Worm (Caenorhabditis elegans): Measurements from ENCODE around the gene mct-4.

mct-4 gene

ce11 chrX:4914464-4914863 is 15.1 kb downstream of the mct-4 start:
- no peak for TF ChIP-seq sptf-2 (GFP tag; optimal IDR thresholded peaks at IDR 0.05)
- TF ChIP-seq tlf-1 (GFP tag; optimal IDR thresholded peaks at IDR 0.05): no peak
- no peak for TF ChIP-seq nhr-179 (tag; optimal IDR thresholded peaks at IDR 0.05)
- TF ChIP-seq die-1 (tag; optimal IDR thresholded peaks at IDR 0.05): no peak
- no peak for TF ChIP-seq zfh-2 (GFP tag; conservative IDR thresholded peaks at IDR 0.05)
- no peak for TF ChIP-seq egl-18 (GFP tag; IDR thresholded peaks at IDR 0.05)
- TF ChIP-seq atf-7 (tag; optimal IDR thresholded peaks at IDR 0.05): no peak
- TF ChIP-seq B0336.3 (GFP tag; IDR thresholded peaks at IDR 0.05): no peak
- TF ChIP-seq hrde-1 (tag; optimal IDR thresholded peaks at IDR 0.05; ENCODE audit: borderline replicate concordance): no peak
- TF ChIP-seq sdz-38 (tag; optimal IDR thresholded peaks at IDR 0.05): no peak
- no peak for TF ChIP-seq chd-7 (tag; optimal IDR thresholded peaks at IDR 0.05)
- no peak for TF ChIP-seq lir-1 (GFP tag; conservative IDR thresholded peaks at IDR 0.05)
- no peak for TF ChIP-seq attf-6 (GFP tag; IDR thresholded peaks at IDR 0.05)
- no peak for TF ChIP-seq athp-1 (tag; optimal IDR thresholded peaks at IDR 0.05)

- TF ChIP-seq chd-7 (tag; optimal IDR thresholded peaks at IDR 0.05): peak; percentile 1
- no peak for TF ChIP-seq repo-1 (tag; optimal IDR thresholded peaks at IDR 0.05)
- 0 out of 2 replicates have a peak, but pooled peaks have one; percentile 61 for TF ChIP-seq madf-3 (GFP tag; IDR thresholded peaks at IDR 0.05)
- TF ChIP-seq ztf-28 (GFP tag; IDR thresholded peaks at IDR 0.05): no peak
Measured at ce11 chrX:4911287-4911876, 18.2 kb downstream of the mct-4 start.

ce11 chrX:4905804-4906203 is 23.8 kb downstream of the mct-4 start, which contains the start of gene K05B2.2:
Gene K05B2.2 (plus strand): TSS chrX:4906081.
- TF ChIP-seq Y53G8AR.9 (GFP tag; conservative IDR thresholded peaks at IDR 0.05): no peak
- peak; percentile 77 for TF ChIP-seq nhr-80 (tag; optimal IDR thresholded peaks at IDR 0.05)

- TF ChIP-seq rpc-1 (optimal IDR thresholded peaks at IDR 0.05): no peak
- no peak for TF ChIP-seq rpc-1 (tag; optimal IDR thresholded peaks at IDR 0.05)
- TF ChIP-seq xnd-1 (tag; optimal IDR thresholded peaks at IDR 0.05): no peak
- TF ChIP-seq Y53F4B.3 (GFP tag; IDR thresholded peaks at IDR 0.05): no peak
- no peak for TF ChIP-seq ztf-22 (GFP tag; optimal IDR thresholded peaks at IDR 0.05)
- TF ChIP-seq lin-40 (tag; optimal IDR thresholded peaks at IDR 0.05): no peak
- no peak for TF ChIP-seq ceh-40 (GFP tag; IDR thresholded peaks at IDR 0.05)
- no peak for TF ChIP-seq somi-1 (GFP tag; optimal IDR thresholded peaks at IDR 0.05)
- TF ChIP-seq dox-1 (GFP tag; IDR thresholded peaks at IDR 0.05): no peak
- no peak for TF ChIP-seq snpc-1.3 (tag; optimal IDR thresholded peaks at IDR 0.05; ENCODE audit: insufficient read depth)
- no peak for TF ChIP-seq fkh-3 (tag; optimal IDR thresholded peaks at IDR 0.05)
- TF ChIP-seq ztf-25 (GFP tag; IDR thresholded peaks at IDR 0.05): no peak
Measured at ce11 chrX:4902376-4902775, 27.2 kb downstream of the mct-4 start.

- peak in 1 of 3 experiments; percentile 6 for TF ChIP-seq lin-35 (GFP tag; optimal IDR thresholded peaks at IDR 0.05)
- no peak for TF ChIP-seq snpc-3.4 (tag; optimal IDR thresholded peaks at IDR 0.05)
Measured at ce11 chrX:4901974-4902373, 27.6 kb downstream of the mct-4 start.

Data from whole organism, young adult.